Worm (Caenorhabditis elegans) whole organism, L1 larva: ENCODE measurements around the gene F13H8.8.

ENCODE experiments used
- ama-1 ChIP-seq: fragments of 150-350 bp; optimal IDR thresholded peaks from 2 replicates; lab custom pipeline; 2014
- egl-27 ChIP-seq, 2 experiments: fragments of 150-350 bp in 1 of 2; sonication (generic microtip); optimal IDR thresholded peaks; 3 replicates each; lab custom pipeline; 2017 to 2018; ENCODE audit warnings: missing biosample characterization in 2 of 2, missing genetic modification characterization in 2 of 2, missing genetic modification reagents in 2 of 2
- lin-14 ChIP-seq: fragments of 200-800 bp; sonication (Bioruptor generic); optimal IDR thresholded peaks from 2 replicates; lab custom pipeline; 2018; ENCODE audit warnings: mild to moderate bottlenecking, missing genetic modification characterization, moderate library complexity, missing compliant biosample characterization
- snpc-4 ChIP-seq: fragments of 150-350 bp; optimal IDR thresholded peaks from 2 replicates; lab custom pipeline; 2014; ENCODE audit warnings: missing biosample characterization, missing genetic modification characterization

DNA sequence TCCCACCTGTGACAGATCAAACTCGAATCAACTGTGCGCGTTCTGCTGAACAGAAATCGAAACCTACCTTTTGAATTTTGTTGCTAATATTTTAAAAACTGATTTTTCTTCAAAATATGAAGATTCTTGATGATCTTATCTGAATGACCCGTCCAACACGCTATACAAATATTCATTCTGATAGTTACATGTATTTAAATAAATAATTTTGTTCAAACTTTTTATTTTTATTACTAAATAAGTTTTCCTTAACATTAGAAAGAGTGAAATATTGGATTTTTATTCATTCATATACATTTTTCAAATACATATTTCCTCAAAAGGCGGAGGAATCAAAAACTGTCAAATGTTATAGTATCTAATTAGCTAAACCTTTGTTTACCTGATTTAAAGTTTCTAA is at the start of gene F13H8.8:
- TF ChIP-seq snpc-4 (tag; lab: Kevin White, UChicago), result no peak
- TF ChIP-seq lin-14 (GFP tag; lab: Kevin White, UChicago), result no peak
- no peak for TF ChIP-seq egl-27 (tag; optimal IDR thresholded peaks at IDR 0.05; lab: Kevin White, UChicago)
- TF ChIP-seq ama-1 (lab: Kevin White, UChicago), result no peak
